Fruit fly (Drosophila melanogaster) whole organism, embryonic: ENCODE results near the gene Vps8.
A peak's percentile ranks its signal among the peaks of the same experiment; 100 is the strongest.

Experiments
- Blimp-1 ChIP-seq: fragments of 200-800 bp; sonication (Bioruptor generic); optimal IDR thresholded peaks from 3 replicates; lab custom pipeline; 2018; ENCODE audit warnings: missing biosample characterization, missing genetic modification characterization, mild to moderate bottlenecking, moderate library complexity, missing genetic modification reagents
- CG10979 ChIP-seq: fragments of 200-800 bp; sonication (Bioruptor generic); optimal IDR thresholded peaks from 2 replicates; lab custom pipeline; 2018; ENCODE audit warnings: missing biosample characterization, mild to moderate bottlenecking, missing genetic modification characterization, moderate library complexity
- CG11085 ChIP-seq: fragments of 200-800 bp; sonication (Bioruptor generic); IDR thresholded peaks from 2 replicates; pipeline ENCODE4 v1.3.6; 2022; ENCODE audit warnings: missing biosample characterization, missing genetic modification characterization
- CG1233 ChIP-seq: fragments of 200-800 bp; sonication (Bioruptor generic); optimal IDR thresholded peaks from 4 replicates; lab custom pipeline; 2018; ENCODE audit warnings: missing biosample characterization, mild to moderate bottlenecking, missing genetic modification characterization
- CG12744 ChIP-seq: fragments of 200-800 bp; sonication (Bioruptor generic); optimal IDR thresholded peaks from 2 replicates; lab custom pipeline; 2016; ENCODE audit warnings: missing biosample characterization, missing genetic modification characterization
- CG13624 ChIP-seq: fragments of 200-800 bp; sonication (Bioruptor generic); optimal IDR thresholded peaks from 2 replicates; lab custom pipeline; 2016; ENCODE audit warnings: missing biosample characterization, missing genetic modification characterization
- CG13894 ChIP-seq: fragments of 200-800 bp; sonication (Bioruptor generic); optimal IDR thresholded peaks from 3 replicates; lab custom pipeline; 2018; ENCODE audit warnings: missing biosample characterization, mild to moderate bottlenecking, missing genetic modification characterization, moderate library complexity
- CG16813 ChIP-seq: fragments of 200-800 bp; sonication (Bioruptor generic); IDR thresholded peaks from 3 replicates; pipeline ENCODE4 v1.3.6; 2022; ENCODE audit warnings: missing biosample characterization, missing genetic modification characterization; ENCODE audit not compliant: partially characterized antibody
- CG16863 ChIP-seq: fragments of 200-800 bp; sonication (Bioruptor generic); optimal IDR thresholded peaks from 3 replicates; lab custom pipeline; 2016; ENCODE audit warnings: missing biosample characterization, missing genetic modification characterization
- CG17361 ChIP-seq: fragments of 200-800 bp; sonication (Bioruptor generic); IDR thresholded peaks from 3 replicates; pipeline ENCODE4 v1.3.6; 2022; ENCODE audit warnings: missing biosample characterization, missing genetic modification characterization
- CG1792 ChIP-seq: fragments of 200-800 bp; sonication (Bioruptor generic); optimal IDR thresholded peaks from 2 replicates; lab custom pipeline; 2016; ENCODE audit warnings: missing biosample characterization, missing genetic modification characterization
- CG18599 ChIP-seq: fragments of 200-800 bp; sonication (Bioruptor generic); optimal IDR thresholded peaks from 3 replicates; lab custom pipeline; 2017; ENCODE audit warnings: missing biosample characterization, missing genetic modification characterization, mild to moderate bottlenecking, moderate library complexity, missing genetic modification reagents
- CG2120 ChIP-seq: fragments of 200-800 bp; sonication (Bioruptor generic); optimal IDR thresholded peaks from 3 replicates; lab custom pipeline; 2016; ENCODE audit warnings: missing biosample characterization, missing genetic modification characterization
- CG30403 ChIP-seq: fragments of 200-800 bp; sonication (Bioruptor generic); optimal IDR thresholded peaks from 3 replicates; lab custom pipeline; 2016; ENCODE audit warnings: missing biosample characterization, missing genetic modification characterization
- CG4617 ChIP-seq: fragments of 200-800 bp; sonication (Bioruptor generic); optimal IDR thresholded peaks from 3 replicates; lab custom pipeline; 2016; ENCODE audit warnings: missing biosample characterization, missing genetic modification characterization, borderline replicate concordance
- CG5180 ChIP-seq: fragments of 200-800 bp; sonication (Bioruptor generic); optimal IDR thresholded peaks from 3 replicates; lab custom pipeline; 2017; ENCODE audit warnings: missing biosample characterization, missing genetic modification characterization, mild to moderate bottlenecking, moderate library complexity, missing genetic modification reagents
- CG8924 ChIP-seq: fragments of 200-800 bp; optimal IDR thresholded peaks from 3 replicates; lab custom pipeline; 2019; ENCODE audit warnings: missing biosample characterization, mild to moderate bottlenecking, missing genetic modification characterization, moderate library complexity
- CG9876 ChIP-seq: fragments of 200-800 bp; sonication (Bioruptor generic); optimal IDR thresholded peaks from 2 replicates; lab custom pipeline; 2016; ENCODE audit warnings: missing biosample characterization, missing genetic modification characterization
- Dip3 ChIP-seq: fragments of 200-800 bp; sonication (Bioruptor generic); optimal IDR thresholded peaks from 3 replicates; lab custom pipeline; 2016; ENCODE audit warnings: missing biosample characterization, missing genetic modification characterization
- ERR ChIP-seq: fragments of 200-800 bp; sonication (Bioruptor generic); optimal IDR thresholded peaks from 2 replicates; lab custom pipeline; 2016; ENCODE audit warnings: missing biosample characterization, missing genetic modification characterization
- Hey ChIP-seq: fragments of 200-800 bp; sonication (Bioruptor generic); optimal IDR thresholded peaks from 3 replicates; lab custom pipeline; 2018; ENCODE audit warnings: missing biosample characterization, mild to moderate bottlenecking, missing genetic modification characterization
- Mad ChIP-seq: fragments of 200-800 bp; sonication (Bioruptor generic); optimal IDR thresholded peaks from 2 replicates; lab custom pipeline; 2016; ENCODE audit warnings: missing biosample characterization, missing genetic modification characterization
- NC2β ChIP-seq: fragments of 200-800 bp; sonication (Bioruptor generic); optimal IDR thresholded peaks from 2 replicates; lab custom pipeline; 2016; ENCODE audit warnings: missing biosample characterization, missing genetic modification characterization
- Sry-δ ChIP-seq: fragments of 200-800 bp; sonication (Bioruptor generic); optimal IDR thresholded peaks from 2 replicates; lab custom pipeline; 2016; ENCODE audit warnings: missing biosample characterization, missing genetic modification characterization
- Tbp ChIP-seq: fragments of >200 bp; optimal IDR thresholded peaks from 2 replicates; lab custom pipeline; 2018; ENCODE audit warnings: missing biosample characterization, missing genetic modification characterization
- Xbp1 ChIP-seq: fragments of 200-800 bp; sonication (Bioruptor generic); optimal IDR thresholded peaks from 3 replicates; lab custom pipeline; 2016; ENCODE audit warnings: missing biosample characterization, mild to moderate bottlenecking, missing genetic modification characterization
- YL-1 ChIP-seq: fragments of 200-800 bp; sonication (Bioruptor generic); optimal IDR thresholded peaks from 3 replicates; lab custom pipeline; 2017; ENCODE audit warnings: missing biosample characterization, mild to moderate bottlenecking, missing genetic modification characterization
- amos ChIP-seq: fragments of 200-800 bp; sonication (Bioruptor generic); IDR thresholded peaks from 2 replicates; pipeline ENCODE4 v1.3.6; 2022; ENCODE audit warnings: missing biosample characterization, missing genetic modification characterization; ENCODE audit not compliant: partially characterized antibody
- az2 ChIP-seq: fragments of 200-800 bp; sonication (Bioruptor generic); optimal IDR thresholded peaks from 3 replicates; lab custom pipeline; 2016; ENCODE audit warnings: missing biosample characterization, missing genetic modification characterization
- bab2 ChIP-seq: fragments of 200-800 bp; sonication (Bioruptor generic); optimal IDR thresholded peaks from 2 replicates; lab custom pipeline; 2016; ENCODE audit warnings: missing biosample characterization, missing genetic modification characterization
- br ChIP-seq: fragments of >200 bp; optimal IDR thresholded peaks from 2 replicates; lab custom pipeline; 2017
- cato ChIP-seq: fragments of 200-800 bp; sonication (Bioruptor generic); optimal IDR thresholded peaks from 2 replicates; lab custom pipeline; 2016; ENCODE audit warnings: missing biosample characterization, missing genetic modification characterization, borderline replicate concordance
- crc ChIP-seq: fragments of 200-800 bp; sonication (Bioruptor generic); optimal IDR thresholded peaks from 2 replicates; lab custom pipeline; 2016; ENCODE audit warnings: missing biosample characterization, missing genetic modification characterization
- dm ChIP-seq: fragments of 200-800 bp; sonication (Bioruptor generic); optimal IDR thresholded peaks from 3 replicates; lab custom pipeline; 2016; ENCODE audit warnings: missing biosample characterization, missing genetic modification characterization
- dmrt99B ChIP-seq: fragments of 200-800 bp; sonication (Bioruptor generic); optimal IDR thresholded peaks from 2 replicates; lab custom pipeline; 2018; ENCODE audit warnings: missing biosample characterization, mild to moderate bottlenecking, missing genetic modification characterization, moderate library complexity
- fd3F ChIP-seq: fragments of 200-800 bp; sonication (Bioruptor generic); optimal IDR thresholded peaks from 2 replicates; lab custom pipeline; 2018; ENCODE audit warnings: missing biosample characterization, mild to moderate bottlenecking, missing genetic modification characterization, moderate library complexity
- fd64A ChIP-seq: fragments of 200-800 bp; sonication (Bioruptor generic); optimal IDR thresholded peaks from 3 replicates; lab custom pipeline; 2018; ENCODE audit warnings: missing biosample characterization, mild to moderate bottlenecking, missing genetic modification characterization
- inv ChIP-seq: fragments of 200-800 bp; sonication (Bioruptor generic); IDR thresholded peaks from 2 replicates; pipeline ENCODE4 v1.3.6; 2022; ENCODE audit warnings: missing biosample characterization, missing genetic modification characterization; ENCODE audit not compliant: partially characterized antibody
- lov ChIP-seq, 2 experiments: fragments of 200-800 bp in 1 of 2; fragments of >200 bp in 1 of 2; sonication (Bioruptor generic) in 1 of 2; IDR thresholded peaks in 1 of 2; optimal IDR thresholded peaks in 1 of 2; 2 replicates in 1 of 2; 3 replicates in 1 of 2; pipeline versions ENCODE4 v1.3.6 to Lab custom; 2017 to 2022; ENCODE audit warnings: missing biosample characterization in 1 of 2, missing genetic modification characterization in 1 of 2
- nerfin-2 ChIP-seq: fragments of 200-800 bp; sonication (Bioruptor generic); IDR thresholded peaks from 2 replicates; pipeline ENCODE4 v1.3.6; 2022; ENCODE audit warnings: missing biosample characterization, missing genetic modification characterization; ENCODE audit not compliant: partially characterized antibody
- pfk ChIP-seq: fragments of 200-800 bp; sonication (Bioruptor generic); optimal IDR thresholded peaks from 2 replicates; lab custom pipeline; 2018; ENCODE audit warnings: missing biosample characterization, mild to moderate bottlenecking, missing genetic modification characterization, moderate library complexity
- pros ChIP-seq: fragments of 200-800 bp; sonication (Bioruptor generic); optimal IDR thresholded peaks from 3 replicates; lab custom pipeline; 2019; ENCODE audit warnings: missing biosample characterization, mild to moderate bottlenecking, missing genetic modification characterization, moderate library complexity
- row ChIP-seq: fragments of 200-800 bp; sonication (Bioruptor generic); IDR thresholded peaks from 3 replicates; pipeline ENCODE4 v1.3.6; 2022; ENCODE audit warnings: missing biosample characterization, missing genetic modification characterization
- run ChIP-seq: fragments of 200-800 bp; sonication (Bioruptor generic); optimal IDR thresholded peaks from 3 replicates; lab custom pipeline; 2018; ENCODE audit warnings: missing biosample characterization, mild to moderate bottlenecking, missing genetic modification characterization
- scrt ChIP-seq: fragments of 200-800 bp; sonication (Bioruptor generic); optimal IDR thresholded peaks from 2 replicates; lab custom pipeline; 2018; ENCODE audit warnings: missing biosample characterization, mild to moderate bottlenecking, missing genetic modification characterization, moderate library complexity
- sqz ChIP-seq: fragments of 200-800 bp; sonication (Bioruptor generic); optimal IDR thresholded peaks from 3 replicates; lab custom pipeline; 2018; ENCODE audit warnings: missing biosample characterization, mild to moderate bottlenecking, missing genetic modification characterization
- tin ChIP-seq: fragments of 200-800 bp; sonication (Bioruptor generic); optimal IDR thresholded peaks from 3 replicates; lab custom pipeline; 2016; ENCODE audit warnings: missing biosample characterization, missing genetic modification characterization
- zfh1 ChIP-seq: fragments of 200-800 bp; sonication (Bioruptor generic); IDR thresholded peaks from 3 replicates; pipeline ENCODE4 v1.3.6; 2022; ENCODE audit warnings: missing biosample characterization, missing genetic modification characterization

Gene Vps8

DNA sequence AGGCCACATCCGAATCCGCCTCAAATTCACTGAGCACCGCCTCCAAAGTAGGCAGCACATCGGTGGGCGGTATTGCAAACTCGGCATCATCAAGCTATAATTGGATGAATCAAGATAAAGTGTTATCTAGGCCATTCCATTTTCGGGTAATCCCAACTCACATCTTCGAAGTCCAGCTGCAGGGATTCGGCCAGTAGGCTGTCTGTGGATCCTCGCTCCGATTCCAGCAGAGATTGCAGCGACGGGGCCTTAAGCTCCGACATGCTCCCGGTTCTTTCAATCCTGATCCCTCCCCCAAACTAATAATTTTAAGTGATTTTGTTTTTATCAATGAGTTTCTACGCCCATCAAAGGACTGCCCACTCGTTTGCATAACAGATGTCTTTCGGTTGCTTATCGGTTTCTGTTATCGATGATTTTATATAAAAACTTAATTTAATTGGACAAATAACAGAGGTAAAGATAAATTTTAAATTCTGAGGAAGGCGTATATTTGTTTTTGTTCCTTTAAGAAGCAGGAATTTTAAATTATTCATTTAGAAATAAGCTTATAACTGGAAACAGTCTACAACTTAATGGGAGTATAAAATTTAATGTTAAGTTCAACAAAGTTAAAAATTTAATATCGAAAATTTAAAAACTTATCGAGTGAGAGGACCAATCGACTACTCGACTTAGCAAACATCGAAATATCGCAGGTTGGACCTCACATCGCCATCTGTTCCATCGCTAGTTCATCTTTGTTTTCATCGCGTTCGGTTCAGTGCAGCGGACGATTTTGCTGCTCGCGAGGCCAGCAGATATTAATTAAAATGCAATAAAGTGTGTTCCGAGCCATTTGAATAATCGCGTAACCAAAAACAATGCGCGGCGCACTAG is at the start of gene Vps8, which contains the start of gene sfl (continued):
- TF ChIP-seq scrt (GFP tag; lab: Kevin White, UChicago) (no peak), CG18599 (GFP tag; lab: Kevin White, UChicago) (peak; percentile 35), CG12744 (GFP tag; lab: Kevin White, UChicago) (no peak), Dip3 (GFP tag; lab: Kevin White, UChicago) (no peak), br (lab: Kevin White, UChicago) (no peak), pfk (GFP tag; lab: Kevin White, UChicago) (no peak), CG16863 (GFP tag; lab: Kevin White, UChicago) (no peak), Hey (tag; lab: Kevin White, UChicago) (no peak), az2 (GFP tag; lab: Kevin White, UChicago) (peak; percentile 33), bab2 (GFP tag; lab: Kevin White, UChicago) (no peak), cato (GFP tag; lab: Kevin White, UChicago) (no peak), ERR (no peak), CG2120 (peak; percentile 63), CG10979 (peak; percentile 26), CG13624 (peak; percentile 47), Xbp1 (peak; percentile 15), Mad (GFP tag; lab: Kevin White, UChicago) (no peak), sqz (GFP tag; lab: Kevin White, UChicago) (no peak), dm (GFP tag; lab: Kevin White, UChicago) (no peak), CG11085 (GFP tag; lab: Robert Waterston, UW) (no peak), Sry-δ (GFP tag; lab: Kevin White, UChicago) (peak; percentile 93), row (peak; percentile 72), CG9876 (no peak), fd64A (no peak), crc (GFP tag; lab: Kevin White, UChicago) (no peak), Blimp-1 (GFP tag; lab: Kevin White, UChicago) (peak; percentile 15), YL-1 (peak; percentile 45), lov (optimal IDR thresholded peaks at IDR 0.05; lab: Kevin White, UChicago) (no peak), lov (GFP tag; IDR thresholded peaks at IDR 0.05; lab: Robert Waterston, UW) (0 out of 3 replicates have a peak, but pooled peaks have one; percentile 47), CG30403 (GFP tag; lab: Kevin White, UChicago) (peak; percentile 56), CG17361 (peak; percentile 58; the same call in 2 of the 3 replicates), CG1233 (no peak), CG4617 (GFP tag; lab: Kevin White, UChicago) (peak; percentile 3), nerfin-2 (GFP tag; lab: Robert Waterston, UW) (peak; percentile 89), pros (GFP tag; lab: Kevin White, UChicago) (no peak), CG5180 (GFP tag; lab: Kevin White, UChicago) (no peak), tin (peak; percentile 32), dmrt99B (tag; lab: Kevin White, UChicago) (peak; percentile 22), run (tag; lab: Kevin White, UChicago) (no peak), amos (GFP tag; lab: Robert Waterston, UW) (peak; percentile 90), CG1792 (GFP tag; lab: Kevin White, UChicago) (no peak), NC2β (no peak), inv (GFP tag; lab: Robert Waterston, UW) (peak; percentile 82; the same call in 1 of the 2 replicates), fd3F (no peak), CG16813 (GFP tag; lab: Robert Waterston, UW) (peak; percentile 86), Tbp (GFP tag; lab: Kevin White, UChicago) (no peak), CG13894 (tag; lab: Kevin White, UChicago) (peak; percentile 31), CG8924 (tag; lab: Kevin White, UChicago) (peak; percentile 34), zfh1 (GFP tag; lab: Robert Waterston, UW) (no peak)
